Fruit fly (Drosophila melanogaster) whole organism, embryonic: Measurements from ENCODE around the gene Nup37.

Experiments
- Ada2b ChIP-seq: fragments of 200-800 bp; sonication (Bioruptor generic); IDR thresholded peaks from 2 replicates; pipeline ENCODE4 v1.3.6; 2022; ENCODE audit warnings: missing biosample characterization, missing genetic modification characterization
- Aef1 ChIP-seq: fragments of 200-800 bp; sonication (Bioruptor generic); IDR thresholded peaks from 3 replicates; pipeline ENCODE4 v1.3.6; 2022; ENCODE audit warnings: missing biosample characterization, missing genetic modification characterization
- CG12071 ChIP-seq: fragments of 200-800 bp; sonication (Bioruptor generic); optimal IDR thresholded peaks from 3 replicates; lab custom pipeline; 2018; ENCODE audit warnings: missing biosample characterization, mild to moderate bottlenecking, missing genetic modification characterization
- CG12744 ChIP-seq: fragments of 200-800 bp; sonication (Bioruptor generic); optimal IDR thresholded peaks from 2 replicates; lab custom pipeline; 2016; ENCODE audit warnings: missing biosample characterization, missing genetic modification characterization
- CG12942 ChIP-seq: fragments of 200-800 bp; sonication (Bioruptor generic); optimal IDR thresholded peaks from 3 replicates; lab custom pipeline; 2016; ENCODE audit warnings: missing biosample characterization, missing genetic modification characterization
- CG15269 ChIP-seq: fragments of 200-800 bp; sonication (Bioruptor generic); optimal IDR thresholded peaks from 2 replicates; lab custom pipeline; 2018; ENCODE audit warnings: missing biosample characterization, mild to moderate bottlenecking, missing genetic modification characterization, moderate library complexity
- CG15601 ChIP-seq: fragments of 200-800 bp; sonication (Bioruptor generic); optimal IDR thresholded peaks from 3 replicates; lab custom pipeline; 2019; ENCODE audit warnings: missing biosample characterization, mild to moderate bottlenecking, missing genetic modification characterization, moderate library complexity
- CG16815 ChIP-seq: fragments of 200-800 bp; sonication (Bioruptor generic); optimal IDR thresholded peaks from 3 replicates; lab custom pipeline; 2017; ENCODE audit warnings: missing biosample characterization, mild to moderate bottlenecking, missing genetic modification characterization
- CG17612 ChIP-seq: fragments of 200-800 bp; sonication (Bioruptor generic); IDR thresholded peaks from 2 replicates; pipeline ENCODE4 v1.3.6; 2022; ENCODE audit warnings: missing biosample characterization, missing genetic modification characterization
- CG17802 ChIP-seq: fragments of 200-800 bp; sonication (Bioruptor generic); optimal IDR thresholded peaks from 2 replicates; lab custom pipeline; 2018; ENCODE audit warnings: missing biosample characterization, mild to moderate bottlenecking, missing genetic modification characterization, moderate library complexity
- CG17912 ChIP-seq: fragments of 200-800 bp; sonication (Bioruptor generic); optimal IDR thresholded peaks from 2 replicates; lab custom pipeline; 2018; ENCODE audit warnings: missing biosample characterization, mild to moderate bottlenecking, missing genetic modification characterization
- CG32767 ChIP-seq: fragments of 200-800 bp; sonication (Bioruptor generic); IDR thresholded peaks from 2 replicates; pipeline ENCODE4 v1.3.6; 2022; ENCODE audit warnings: missing biosample characterization, missing genetic modification characterization
- CG4707 ChIP-seq: fragments of 200-800 bp; sonication (Bioruptor generic); optimal IDR thresholded peaks from 2 replicates; lab custom pipeline; 2018; ENCODE audit warnings: missing biosample characterization, mild to moderate bottlenecking, missing genetic modification characterization, moderate library complexity
- CG5180 ChIP-seq: fragments of 200-800 bp; sonication (Bioruptor generic); optimal IDR thresholded peaks from 3 replicates; lab custom pipeline; 2017; ENCODE audit warnings: missing biosample characterization, missing genetic modification characterization, mild to moderate bottlenecking, moderate library complexity, missing genetic modification reagents
- CG7963 ChIP-seq: fragments of 200-800 bp; sonication (Bioruptor generic); IDR thresholded peaks from 3 replicates; pipeline ENCODE4 v1.3.6; 2022; ENCODE audit warnings: missing biosample characterization, missing genetic modification characterization; ENCODE audit not compliant: partially characterized antibody
- CG8359 ChIP-seq: fragments of 200-800 bp; sonication (Bioruptor generic); optimal IDR thresholded peaks from 2 replicates; lab custom pipeline; 2017; ENCODE audit warnings: missing biosample characterization, mild to moderate bottlenecking, missing genetic modification characterization, borderline replicate concordance
- CG9727 ChIP-seq: fragments of 200-800 bp; sonication (Bioruptor generic); optimal IDR thresholded peaks from 3 replicates; lab custom pipeline; 2017; ENCODE audit warnings: missing biosample characterization, mild to moderate bottlenecking, missing genetic modification characterization
- Ets65A ChIP-seq: fragments of 200-800 bp; sonication (Bioruptor generic); peaks from one replicate; lab custom pipeline; 2016; ENCODE audit warnings: missing biosample characterization, missing genetic modification characterization
- Mad ChIP-seq: fragments of 200-800 bp; sonication (Bioruptor generic); optimal IDR thresholded peaks from 2 replicates; lab custom pipeline; 2016; ENCODE audit warnings: missing biosample characterization, missing genetic modification characterization
- Max ChIP-seq: fragments of 200-800 bp; sonication (Bioruptor generic); optimal IDR thresholded peaks from 2 replicates; lab custom pipeline; 2016; ENCODE audit warnings: missing biosample characterization, mild to moderate bottlenecking, missing genetic modification characterization
- Med ChIP-seq: fragments of 200-800 bp; sonication (Bioruptor generic); peaks from one replicate; lab custom pipeline; 2016; ENCODE audit warnings: missing biosample characterization, missing genetic modification characterization, mild to moderate bottlenecking, inconsistent platforms, moderate library complexity
- NC2β ChIP-seq: fragments of 200-800 bp; sonication (Bioruptor generic); optimal IDR thresholded peaks from 2 replicates; lab custom pipeline; 2016; ENCODE audit warnings: missing biosample characterization, missing genetic modification characterization
- Nf-YB ChIP-seq: fragments of 200-800 bp; sonication (Bioruptor generic); optimal IDR thresholded peaks from 3 replicates; lab custom pipeline; 2019; ENCODE audit warnings: missing biosample characterization, mild to moderate bottlenecking, missing genetic modification characterization, moderate library complexity
- Spps ChIP-seq: fragments of 200-800 bp; sonication (Bioruptor generic); optimal IDR thresholded peaks from 2 replicates; lab custom pipeline; 2018; ENCODE audit warnings: missing biosample characterization, mild to moderate bottlenecking, missing genetic modification characterization
- Sry-β ChIP-seq: fragments of 200-800 bp; sonication (Bioruptor generic); optimal IDR thresholded peaks from 2 replicates; lab custom pipeline; 2018; ENCODE audit warnings: missing biosample characterization, mild to moderate bottlenecking, missing genetic modification characterization, moderate library complexity
- cato ChIP-seq: fragments of 200-800 bp; sonication (Bioruptor generic); optimal IDR thresholded peaks from 2 replicates; lab custom pipeline; 2016; ENCODE audit warnings: missing biosample characterization, missing genetic modification characterization, borderline replicate concordance
- da ChIP-seq: fragments of 200-800 bp; sonication (Bioruptor generic); optimal IDR thresholded peaks from 2 replicates; lab custom pipeline; 2016; ENCODE audit warnings: missing biosample characterization, missing genetic modification characterization
- dmrt11E ChIP-seq: fragments of 200-800 bp; sonication (Bioruptor generic); optimal IDR thresholded peaks from 3 replicates; lab custom pipeline; 2018; ENCODE audit warnings: missing biosample characterization, mild to moderate bottlenecking, missing genetic modification characterization, moderate library complexity
- esg ChIP-seq: fragments of 200-800 bp; sonication (Bioruptor generic); conservative IDR thresholded peaks from 2 replicates; pipeline ENCODE4 v1.3.6; 2022; ENCODE audit warnings: missing biosample characterization, missing genetic modification characterization
- eve ChIP-seq, 2 experiments: fragments of >200 bp; optimal IDR thresholded peaks; 2 replicates each; lab custom pipeline; 2017; ENCODE audit warnings: missing biosample characterization in 2 of 2, missing genetic modification characterization in 2 of 2
- fd64A ChIP-seq: fragments of 200-800 bp; sonication (Bioruptor generic); optimal IDR thresholded peaks from 3 replicates; lab custom pipeline; 2018; ENCODE audit warnings: missing biosample characterization, mild to moderate bottlenecking, missing genetic modification characterization
- fd96Cb ChIP-seq: fragments of 200-800 bp; sonication (Bioruptor generic); optimal IDR thresholded peaks from 2 replicates; lab custom pipeline; 2018; ENCODE audit warnings: missing biosample characterization, mild to moderate bottlenecking, missing genetic modification characterization, moderate library complexity
- gfzf ChIP-seq: fragments of 200-800 bp; sonication (Bioruptor generic); optimal IDR thresholded peaks from 2 replicates; lab custom pipeline; 2016; ENCODE audit warnings: missing biosample characterization, mild to moderate bottlenecking, missing genetic modification characterization, moderate library complexity
- grau ChIP-seq: fragments of 200-800 bp; optimal IDR thresholded peaks from 3 replicates; lab custom pipeline; 2019; ENCODE audit warnings: missing biosample characterization, mild to moderate bottlenecking, missing genetic modification characterization, moderate library complexity
- insv ChIP-seq, 2 experiments: fragments of 200-800 bp; sonication (Bioruptor generic); optimal IDR thresholded peaks; 3 replicates each; lab custom pipeline; 2016 to 2018; ENCODE audit warnings: missing biosample characterization in 2 of 2, missing genetic modification characterization in 2 of 2
- jigr1 ChIP-seq: fragments of 200-800 bp; sonication (Bioruptor generic); IDR thresholded peaks from 3 replicates; pipeline ENCODE4 v1.3.6; 2022; ENCODE audit warnings: missing biosample characterization, missing genetic modification characterization
- lmd ChIP-seq: fragments of 200-800 bp; sonication (Bioruptor generic); IDR thresholded peaks from 2 replicates; pipeline ENCODE4 v1.3.6; 2022; ENCODE audit warnings: missing biosample characterization, missing genetic modification characterization
- maf-S ChIP-seq: fragments of 200-800 bp; sonication (Bioruptor generic); optimal IDR thresholded peaks from 2 replicates; lab custom pipeline; 2016; ENCODE audit warnings: missing biosample characterization, missing genetic modification characterization
- mam ChIP-seq: fragments of 200-800 bp; sonication (Bioruptor generic); optimal IDR thresholded peaks from 3 replicates; lab custom pipeline; 2016; ENCODE audit warnings: missing biosample characterization, missing genetic modification characterization
- onecut ChIP-seq: fragments of 200-800 bp; sonication (Bioruptor generic); IDR thresholded peaks from 2 replicates; pipeline ENCODE4 v1.3.6; 2022; ENCODE audit warnings: missing biosample characterization, missing genetic modification characterization
- sim ChIP-seq: fragments of 200-800 bp; sonication (Bioruptor generic); IDR thresholded peaks from 2 replicates; pipeline ENCODE4 v1.3.6; 2022; ENCODE audit warnings: missing biosample characterization, missing genetic modification characterization
- tap ChIP-seq: fragments of 200-800 bp; optimal IDR thresholded peaks from 3 replicates; lab custom pipeline; 2019; ENCODE audit warnings: missing biosample characterization, mild to moderate bottlenecking, missing genetic modification characterization, moderate library complexity
- toy ChIP-seq: fragments of 200-800 bp; sonication (Bioruptor generic); IDR thresholded peaks from 2 replicates; pipeline ENCODE4 v1.3.6; 2022; ENCODE audit warnings: missing biosample characterization, missing genetic modification characterization
- tup ChIP-seq: fragments of 200-800 bp; sonication (Bioruptor generic); optimal IDR thresholded peaks from 2 replicates; lab custom pipeline; 2016; ENCODE audit warnings: missing biosample characterization, mild to moderate bottlenecking, missing genetic modification characterization, moderate library complexity
- vvl ChIP-seq: fragments of 200-800 bp; sonication (Bioruptor generic); IDR thresholded peaks from 2 replicates; pipeline ENCODE4 v1.3.6; 2022; ENCODE audit warnings: missing biosample characterization, missing genetic modification characterization
- zen2 ChIP-seq: fragments of 200-800 bp; sonication (Bioruptor generic); IDR thresholded peaks from 3 replicates; pipeline ENCODE4 v1.3.6; 2022; ENCODE audit warnings: missing biosample characterization, missing genetic modification characterization; ENCODE audit not compliant: partially characterized antibody
- zfh2 ChIP-seq: fragments of 200-800 bp; sonication (Bioruptor generic); optimal IDR thresholded peaks from 2 replicates; lab custom pipeline; 2016; ENCODE audit warnings: missing biosample characterization, missing genetic modification characterization

Gene Nup37

dm6 chr3R:25249145-25250141 lies 2.0 kb downstream of the Nup37 start, which contains the start of gene Nup358 (continued):
- TF ChIP-seq eve (GFP tag; optimal IDR thresholded peaks at IDR 0.05; lab: Kevin White, UChicago): no peak
- no peak for TF ChIP-seq onecut (GFP tag; lab: Robert Waterston, UW)
- peak; percentile 37 for TF ChIP-seq CG15601 (tag; lab: Kevin White, UChicago)
- TF ChIP-seq zfh2 (GFP tag; lab: Kevin White, UChicago): no peak
- TF ChIP-seq sim: no peak
- TF ChIP-seq CG12744 (GFP tag; lab: Kevin White, UChicago): no peak
- no peak for TF ChIP-seq tap (tag; lab: Kevin White, UChicago)
- TF ChIP-seq NC2β (GFP tag; lab: Kevin White, UChicago): no peak
- no peak for TF ChIP-seq Mad (GFP tag; lab: Kevin White, UChicago)
- TF ChIP-seq mam: no peak
- TF ChIP-seq Ets65A (GFP tag; lab: Kevin White, UChicago): no peak
- no peak for TF ChIP-seq da
- no peak for TF ChIP-seq CG12942 (GFP tag; lab: Kevin White, UChicago)
- no peak for TF ChIP-seq fd96Cb
- peak; percentile 98 for TF ChIP-seq zen2 (GFP tag; lab: Robert Waterston, UW)
- TF ChIP-seq jigr1 (GFP tag; lab: Robert Waterston, UW): no peak; the same call in 2 of the 3 replicates
- TF ChIP-seq esg (GFP tag; lab: Robert Waterston, UW): no peak

- TF ChIP-seq CG15269 (tag; lab: Kevin White, UChicago) (peak; percentile 97), maf-S (GFP tag; lab: Kevin White, UChicago) (peak; percentile 98), cato (GFP tag; lab: Kevin White, UChicago) (peak; percentile 97), CG9727 (peak; percentile 98), CG12071 (peak; percentile 89), Spps (tag; lab: Kevin White, UChicago) (peak; percentile 94), grau (peak; percentile 97), gfzf (GFP tag; lab: Kevin White, UChicago) (peak; percentile 44), fd64A (GFP tag; lab: Kevin White, UChicago) (peak; percentile 78), tup (GFP tag; lab: Kevin White, UChicago) (peak; percentile 94), Med (GFP tag; lab: Kevin White, UChicago) (peak; percentile 100), Sry-β (GFP tag; lab: Kevin White, UChicago) (peak; percentile 78), CG8359 (GFP tag; lab: Kevin White, UChicago) (peak; percentile 87), insv (GFP tag; optimal IDR thresholded peaks at IDR 0.05; lab: Kevin White, UChicago) (peak in 1 of 2 experiments; percentile 77), CG7963 (peak; percentile 99), Ada2b (GFP tag; lab: Robert Waterston, UW) (peak; percentile 98), CG32767 (GFP tag; lab: Robert Waterston, UW) (peak; percentile 97), CG17802 (tag; lab: Kevin White, UChicago) (peak; percentile 88), CG17612 (peak; percentile 97), Nf-YB (peak; percentile 80), CG5180 (GFP tag; lab: Kevin White, UChicago) (no peak), dmrt11E (tag; lab: Kevin White, UChicago) (peak; percentile 98), toy (peak; percentile 97), Aef1 (peak; percentile 99), vvl (GFP tag; lab: Robert Waterston, UW) (peak; percentile 99), CG16815 (peak; percentile 97), Max (GFP tag; lab: Kevin White, UChicago) (peak; percentile 98), lmd (peak; percentile 99), CG17912 (GFP tag; lab: Kevin White, UChicago) (peak; percentile 90), CG4707 (GFP tag; lab: Kevin White, UChicago) (peak; percentile 82)
These were observed 11.3 kb downstream of the Nup37 start, which contains the start of gene CG11857 for dm6 chr3R:25258628-25259240. Gene CG11857, plus strand, starts transcription at chr3R:25258898.
